Worm (Caenorhabditis elegans) whole organism, L1 larva: ENCODE measurements around the gene sru-1.

Source experiments
- C04F5.9 ChIP-seq: sonication (generic microtip); optimal IDR thresholded peaks from 2 replicates; lab custom pipeline; 2016; ENCODE audit warnings: missing genetic modification characterization, missing compliant biosample characterization
- C16A3.4 ChIP-seq: fragments of 150-350 bp; optimal IDR thresholded peaks from 2 replicates; lab custom pipeline; 2014; ENCODE audit warnings: missing biosample characterization, missing genetic modification characterization
- C34B4.2 ChIP-seq: sonication (generic microtip); optimal IDR thresholded peaks from 2 replicates; lab custom pipeline; 2017; ENCODE audit warnings: mild to moderate bottlenecking, missing genetic modification characterization, missing compliant biosample characterization
- Y116A8C.19 ChIP-seq: sonication (generic microtip); optimal IDR thresholded peaks from 2 replicates; lab custom pipeline; 2016; ENCODE audit warnings: missing compliant biosample characterization, missing genetic modification characterization, borderline replicate concordance
- aha-1 ChIP-seq: fragments of 150-350 bp; optimal IDR thresholded peaks from 2 replicates; lab custom pipeline; 2014; ENCODE audit warnings: missing biosample characterization, missing genetic modification characterization
- ceh-63 ChIP-seq: fragments of 200-800 bp; sonication (Bioruptor generic); optimal IDR thresholded peaks from 2 replicates; lab custom pipeline; 2018; ENCODE audit warnings: mild to moderate bottlenecking, missing genetic modification characterization, missing compliant biosample characterization
- ceh-8 ChIP-seq: fragments of 200-800 bp; sonication (Bioruptor generic); optimal IDR thresholded peaks from 2 replicates; lab custom pipeline; 2018; ENCODE audit warnings: mild to moderate bottlenecking, missing genetic modification characterization, moderate library complexity, missing compliant biosample characterization
- ceh-88 ChIP-seq: fragments of 200-800 bp; sonication (Bioruptor generic); IDR thresholded peaks from 2 replicates; pipeline ENCODE4 v1.3.6; 2022; ENCODE audit warnings: missing genetic modification characterization, missing compliant biosample characterization
- ceh-90 ChIP-seq: sonication (generic microtip); optimal IDR thresholded peaks from 2 replicates; lab custom pipeline; 2016; ENCODE audit warnings: missing genetic modification characterization, missing compliant biosample characterization
- ces-1 ChIP-seq: fragments of 150-350 bp; optimal IDR thresholded peaks from 2 replicates; lab custom pipeline; 2014; ENCODE audit warnings: missing biosample characterization, missing genetic modification reagents, missing genetic modification characterization
- dpl-1 ChIP-seq, 3 experiments: fragments of 150-350 bp in 2 of 3; sonication (generic microtip) in 1 of 3; optimal IDR thresholded peaks; 2 replicates each; lab custom pipeline; 2014 to 2017; ENCODE audit warnings: missing biosample characterization in 3 of 3, missing genetic modification characterization in 3 of 3, missing genetic modification reagents in 3 of 3
- dsc-1 ChIP-seq: sonication (generic microtip); optimal IDR thresholded peaks from 2 replicates; lab custom pipeline; 2016; ENCODE audit warnings: mild to moderate bottlenecking, missing genetic modification characterization, missing compliant biosample characterization
- efl-3 ChIP-seq: fragments of 200-800 bp; sonication (Bioruptor generic); optimal IDR thresholded peaks from 2 replicates; lab custom pipeline; 2018; ENCODE audit warnings: mild to moderate bottlenecking, missing genetic modification characterization, missing compliant biosample characterization
- egl-13 ChIP-seq: sonication (generic microtip); optimal IDR thresholded peaks from 2 replicates; lab custom pipeline; 2016; ENCODE audit warnings: missing genotype, missing genetic modification reagents, missing genetic modification characterization, missing compliant biosample characterization
- egl-27 ChIP-seq, 2 experiments: fragments of 150-350 bp in 1 of 2; sonication (generic microtip); optimal IDR thresholded peaks; 3 replicates each; lab custom pipeline; 2017 to 2018; ENCODE audit warnings: missing biosample characterization in 2 of 2, missing genetic modification characterization in 2 of 2, missing genetic modification reagents in 2 of 2
- elt-2 ChIP-seq: sonication (generic microtip); optimal IDR thresholded peaks from 2 replicates; lab custom pipeline; 2016; ENCODE audit warnings: missing genetic modification characterization, mild to moderate bottlenecking, inconsistent platforms, missing compliant biosample characterization, missing genetic modification reagents
- fkh-10 ChIP-seq: sonication (generic microtip); optimal IDR thresholded peaks from 2 replicates; lab custom pipeline; 2017; ENCODE audit warnings: missing biosample characterization, missing genetic modification reagents, missing genetic modification characterization
- fkh-4 ChIP-seq: sonication (generic microtip); optimal IDR thresholded peaks from 2 replicates; lab custom pipeline; 2016; ENCODE audit warnings: missing compliant biosample characterization, missing genetic modification characterization, borderline replicate concordance
- fkh-8 ChIP-seq: sonication (generic microtip); optimal IDR thresholded peaks from 2 replicates; lab custom pipeline; 2016; ENCODE audit warnings: mild to moderate bottlenecking, missing genetic modification characterization, missing compliant biosample characterization
- fos-1 ChIP-seq: fragments of 150-350 bp; optimal IDR thresholded peaks from 2 replicates; lab custom pipeline; 2014; ENCODE audit warnings: missing biosample characterization, missing genetic modification characterization
- grh-1 ChIP-seq: fragments of 200-800 bp; sonication (Bioruptor generic); IDR thresholded peaks from 2 replicates; pipeline ENCODE4 v1.3.6; 2022; ENCODE audit warnings: missing genetic modification reagents, missing genetic modification characterization, missing compliant biosample characterization
- hlh-17 ChIP-seq: fragments of 200-800 bp; sonication (Bioruptor generic); optimal IDR thresholded peaks from 2 replicates; lab custom pipeline; 2018; ENCODE audit warnings: missing genetic modification characterization, mild to moderate bottlenecking, missing compliant biosample characterization, moderate library complexity, borderline replicate concordance
- hlh-4 ChIP-seq: sonication (generic microtip); optimal IDR thresholded peaks from 2 replicates; lab custom pipeline; 2016; ENCODE audit warnings: mild to moderate bottlenecking, missing genetic modification characterization, missing compliant biosample characterization
- hpl-2 ChIP-seq: fragments of 150-350 bp; optimal IDR thresholded peaks from 2 replicates; lab custom pipeline; 2014; ENCODE audit warnings: missing biosample characterization, missing genetic modification reagents, missing genetic modification characterization
- irx-1 ChIP-seq: sonication (generic microtip); optimal IDR thresholded peaks from 2 replicates; lab custom pipeline; 2016; ENCODE audit warnings: missing genetic modification characterization, missing compliant biosample characterization
- jun-1 ChIP-seq: fragments of 150-350 bp; optimal IDR thresholded peaks from 2 replicates; lab custom pipeline; 2014; ENCODE audit warnings: missing biosample characterization, missing genetic modification reagents, missing genetic modification characterization
- lin-14 ChIP-seq: fragments of 200-800 bp; sonication (Bioruptor generic); optimal IDR thresholded peaks from 2 replicates; lab custom pipeline; 2018; ENCODE audit warnings: mild to moderate bottlenecking, missing genetic modification characterization, moderate library complexity, missing compliant biosample characterization
- lin-15B ChIP-seq: fragments of 150-350 bp; sonication (generic microtip); optimal IDR thresholded peaks from 3 replicates; lab custom pipeline; 2014; ENCODE audit warnings: missing biosample characterization, missing genetic modification characterization
- lin-39 ChIP-seq: fragments of 150-350 bp; optimal IDR thresholded peaks from 2 replicates; lab custom pipeline; 2014; ENCODE audit warnings: missing biosample characterization, missing genetic modification reagents, missing genetic modification characterization
- lir-3 ChIP-seq: sonication (generic microtip); optimal IDR thresholded peaks from 2 replicates; lab custom pipeline; 2016; ENCODE audit warnings: mild to moderate bottlenecking, missing genetic modification characterization, moderate library complexity, missing compliant biosample characterization; ENCODE audit not compliant: poor library complexity
- mep-1 ChIP-seq: fragments of 150-350 bp; optimal IDR thresholded peaks from 2 replicates; lab custom pipeline; 2014; ENCODE audit warnings: missing biosample characterization, missing genetic modification characterization
- nhr-19 ChIP-seq: fragments of 200-800 bp; sonication (Bioruptor generic); conservative IDR thresholded peaks from 2 replicates; pipeline ENCODE4 v1.3.6; 2022; ENCODE audit warnings: missing genetic modification characterization, missing compliant biosample characterization
- nhr-20 ChIP-seq: sonication (generic microtip); optimal IDR thresholded peaks from 2 replicates; lab custom pipeline; 2016; ENCODE audit warnings: mild to moderate bottlenecking, missing genetic modification characterization, missing compliant biosample characterization
- nhr-47 ChIP-seq: sonication (generic microtip); optimal IDR thresholded peaks from 2 replicates; lab custom pipeline; 2016; ENCODE audit warnings: mild to moderate bottlenecking, missing genetic modification characterization, moderate library complexity, missing compliant biosample characterization
- nhr-71 ChIP-seq: sonication (generic microtip); optimal IDR thresholded peaks from 2 replicates; lab custom pipeline; 2016; ENCODE audit warnings: mild to moderate bottlenecking, missing genetic modification characterization, moderate library complexity, missing compliant biosample characterization
- nhr-76 ChIP-seq: sonication (generic microtip); optimal IDR thresholded peaks from 2 replicates; lab custom pipeline; 2017; ENCODE audit warnings: missing biosample characterization, missing genetic modification characterization
- nhr-77 ChIP-seq: fragments of 150-350 bp; optimal IDR thresholded peaks from 2 replicates; lab custom pipeline; 2014; ENCODE audit warnings: missing biosample characterization, missing genetic modification characterization
- nhr-85 ChIP-seq: sonication (generic microtip); peaks from one replicate; lab custom pipeline; 2016; ENCODE audit warnings: missing genetic modification characterization, inconsistent platforms, missing compliant biosample characterization
- nhr-90 ChIP-seq: sonication (generic microtip); optimal IDR thresholded peaks from 2 replicates; lab custom pipeline; 2016; ENCODE audit warnings: mild to moderate bottlenecking, missing genetic modification characterization, missing compliant biosample characterization; ENCODE audit not compliant: poor library complexity
- snpc-4 ChIP-seq: fragments of 150-350 bp; optimal IDR thresholded peaks from 2 replicates; lab custom pipeline; 2014; ENCODE audit warnings: missing biosample characterization, missing genetic modification characterization
- snu-23 ChIP-seq: sonication (generic microtip); optimal IDR thresholded peaks from 2 replicates; lab custom pipeline; 2016; ENCODE audit warnings: missing genetic modification characterization, missing compliant biosample characterization
- sox-4 ChIP-seq: sonication (generic microtip); optimal IDR thresholded peaks from 2 replicates; lab custom pipeline; 2016; ENCODE audit warnings: missing genetic modification characterization, missing compliant biosample characterization
- sptf-1 ChIP-seq: fragments of 150-350 bp; optimal IDR thresholded peaks from 2 replicates; lab custom pipeline; 2014; ENCODE audit warnings: missing biosample characterization, missing genetic modification characterization
- sup-37 ChIP-seq: fragments of 200-800 bp; sonication (Bioruptor generic); optimal IDR thresholded peaks from 2 replicates; lab custom pipeline; 2018; ENCODE audit warnings: mild to moderate bottlenecking, missing genetic modification characterization, missing compliant biosample characterization
- swsn-7 ChIP-seq: sonication (generic microtip); optimal IDR thresholded peaks from 2 replicates; lab custom pipeline; 2016; ENCODE audit warnings: missing genetic modification characterization, missing compliant biosample characterization
- tlp-1 ChIP-seq: fragments of 150-350 bp; optimal IDR thresholded peaks from 2 replicates; lab custom pipeline; 2014; ENCODE audit warnings: missing biosample characterization, missing genetic modification characterization
- unc-30 ChIP-seq: sonication (generic microtip); optimal IDR thresholded peaks from 2 replicates; lab custom pipeline; 2017; ENCODE audit warnings: missing biosample characterization, missing genetic modification characterization
- unc-86 ChIP-seq: sonication (generic microtip); optimal IDR thresholded peaks from 2 replicates; lab custom pipeline; 2016; ENCODE audit warnings: missing genetic modification characterization, missing compliant biosample characterization
- unc-98 ChIP-seq: fragments of 200-800 bp; sonication (Bioruptor generic); IDR thresholded peaks from 2 replicates; pipeline ENCODE4 v1.3.6; 2022; ENCODE audit warnings: missing genetic modification characterization, missing compliant biosample characterization
- zag-1 ChIP-seq: fragments of 150-350 bp; optimal IDR thresholded peaks from 2 replicates; lab custom pipeline; 2014; ENCODE audit warnings: missing biosample characterization, missing genetic modification characterization
- zip-4 ChIP-seq: fragments of 200-800 bp; sonication (Bioruptor generic); optimal IDR thresholded peaks from 2 replicates; lab custom pipeline; 2018; ENCODE audit warnings: mild to moderate bottlenecking, missing genetic modification characterization, moderate library complexity, missing compliant biosample characterization
- ztf-11 ChIP-seq, 2 experiments: sonication (generic microtip); optimal IDR thresholded peaks; 2 replicates each; lab custom pipeline; 2016 to 2017; ENCODE audit warnings: missing genetic modification characterization in 2 of 2, missing biosample characterization in 1 of 2, missing compliant biosample characterization in 1 of 2

The sru-1 gene

ce11 chrIV:9525682-9526416, 37.4 kb downstream of the sru-1 start, which contains the start of gene elo-1:
Gene elo-1 (plus strand): TSS chrIV:9526366.
- TF ChIP-seq unc-98 (GFP tag; lab: Robert Waterston, UW) (no peak), jun-1 (tag; lab: Kevin White, UChicago) (peak; percentile 6), aha-1 (tag; lab: Kevin White, UChicago) (no peak), sox-4 (no peak), ces-1 (GFP tag; lab: Kevin White, UChicago) (no peak), unc-86 (tag; lab: Kevin White, UChicago) (no peak), ztf-11 (tag; optimal IDR thresholded peaks at IDR 0.05; lab: Kevin White, UChicago) (no peak), ceh-90 (tag; lab: Kevin White, UChicago) (no peak), nhr-47 (tag; lab: Kevin White, UChicago) (no peak), fkh-4 (tag; lab: Kevin White, UChicago) (peak; percentile 89), nhr-19 (peak; percentile 53), C04F5.9 (tag; lab: Kevin White, UChicago) (no peak), C16A3.4 (tag; lab: Kevin White, UChicago) (peak; percentile 6), lin-14 (peak; percentile 84), fkh-10 (GFP tag; lab: Kevin White, UChicago) (no peak), C34B4.2 (tag; lab: Kevin White, UChicago) (no peak), fkh-8 (tag; lab: Kevin White, UChicago) (no peak), ceh-88 (GFP tag; lab: Robert Waterston, UW) (no peak), nhr-20 (tag; lab: Kevin White, UChicago) (peak; percentile 81), sptf-1 (tag; lab: Kevin White, UChicago) (no peak), efl-3 (GFP tag; lab: Kevin White, UChicago) (no peak), nhr-85 (tag; lab: Kevin White, UChicago) (peak; percentile 91), hpl-2 (GFP tag; lab: Kevin White, UChicago) (no peak), egl-13 (tag; lab: Kevin White, UChicago) (no peak), Y116A8C.19 (tag; lab: Kevin White, UChicago) (no peak), dpl-1 (GFP tag; optimal IDR thresholded peaks at IDR 0.05; lab: Kevin White, UChicago) (peak; percentile 2 to 44 (median 14)), elt-2 (tag; lab: Kevin White, UChicago) (peak; percentile 75), ceh-8 (GFP tag; lab: Kevin White, UChicago) (no peak), lin-15B (no peak), zip-4 (no peak), hlh-4 (no peak), egl-27 (tag; optimal IDR thresholded peaks at IDR 0.05; lab: Kevin White, UChicago) (peak in 1 of 2 experiments; percentile 31), fos-1 (tag; lab: Kevin White, UChicago) (no peak), mep-1 (tag; lab: Kevin White, UChicago) (peak; percentile 68), snu-23 (GFP tag; lab: Kevin White, UChicago) (peak; percentile 71), nhr-76 (tag; lab: Kevin White, UChicago) (no peak), irx-1 (tag; lab: Kevin White, UChicago) (no peak), nhr-77 (tag; lab: Kevin White, UChicago) (no peak), dsc-1 (tag; lab: Kevin White, UChicago) (peak; percentile 93), zag-1 (tag; lab: Kevin White, UChicago) (no peak), nhr-90 (tag; lab: Kevin White, UChicago) (peak; percentile 65), tlp-1 (tag; lab: Kevin White, UChicago) (peak; percentile 3), sup-37 (GFP tag; lab: Kevin White, UChicago) (no peak), hlh-17 (GFP tag; lab: Kevin White, UChicago) (no peak), grh-1 (GFP tag; lab: Robert Waterston, UW) (no peak), swsn-7 (tag; lab: Kevin White, UChicago) (peak; percentile 39), lir-3 (tag; lab: Kevin White, UChicago) (no peak), nhr-71 (tag; lab: Kevin White, UChicago) (peak; percentile 76), ceh-63 (GFP tag; lab: Kevin White, UChicago) (no peak), unc-30 (tag; lab: Kevin White, UChicago) (no peak), lin-39 (no peak), snpc-4 (tag; lab: Kevin White, UChicago) (peak; percentile 35)
